Worm (Caenorhabditis elegans) whole organism, midembryonic: Measurements from ENCODE around the gene str-261.

ENCODE experiments used
- T22C8.4 ChIP-seq: fragments of 200-800 bp; sonication (Bioruptor generic); IDR thresholded peaks from 2 replicates; pipeline ENCODE4 v1.3.6; 2022; ENCODE audit warnings: missing genetic modification characterization, missing compliant biosample characterization
- cog-1 ChIP-seq: sonication (generic microtip); optimal IDR thresholded peaks from 2 replicates; lab custom pipeline; 2016; ENCODE audit warnings: missing genetic modification characterization, missing compliant biosample characterization
- flt-1 ChIP-seq: fragments of 200-800 bp; sonication (Bioruptor generic); IDR thresholded peaks from 2 replicates; pipeline ENCODE4 v1.3.6; 2022; ENCODE audit warnings: missing genetic modification characterization, missing compliant biosample characterization
- klf-2 ChIP-seq: fragments of 200-800 bp; sonication (Bioruptor generic); conservative IDR thresholded peaks from 2 replicates; pipeline ENCODE4 v1.3.6; 2022; ENCODE audit warnings: missing genetic modification reagents, missing genetic modification characterization, missing compliant biosample characterization
- med-1 ChIP-seq: sonication (generic microtip); optimal IDR thresholded peaks from 2 replicates; lab custom pipeline; 2017; ENCODE audit warnings: missing genetic modification characterization, mild to moderate bottlenecking, missing compliant biosample characterization, antibody characterized with exemption, missing genetic modification reagents; ENCODE audit not compliant: insufficient read depth
- ref-1 ChIP-seq: fragments of 200-800 bp; sonication (Bioruptor generic); conservative IDR thresholded peaks from 2 replicates; pipeline ENCODE4 v1.3.6; 2022; ENCODE audit warnings: missing genetic modification reagents, missing genetic modification characterization, missing compliant biosample characterization
- tab-1 ChIP-seq: fragments of 200-800 bp; sonication (Bioruptor generic); IDR thresholded peaks from 2 replicates; pipeline ENCODE4 v1.3.6; 2022; ENCODE audit warnings: missing genetic modification characterization, missing compliant biosample characterization
- ztf-23 ChIP-seq: fragments of 200-800 bp; sonication (Bioruptor generic); IDR thresholded peaks from 2 replicates; pipeline ENCODE4 v1.3.6; 2022; ENCODE audit warnings: missing genetic modification reagents, missing genetic modification characterization, missing compliant biosample characterization
- ztf-29 ChIP-seq: fragments of 200-800 bp; sonication (Bioruptor generic); IDR thresholded peaks from 2 replicates; pipeline ENCODE4 v1.3.6; 2022; ENCODE audit warnings: missing genetic modification reagents, missing genetic modification characterization, missing compliant biosample characterization

The str-261 gene

DNA sequence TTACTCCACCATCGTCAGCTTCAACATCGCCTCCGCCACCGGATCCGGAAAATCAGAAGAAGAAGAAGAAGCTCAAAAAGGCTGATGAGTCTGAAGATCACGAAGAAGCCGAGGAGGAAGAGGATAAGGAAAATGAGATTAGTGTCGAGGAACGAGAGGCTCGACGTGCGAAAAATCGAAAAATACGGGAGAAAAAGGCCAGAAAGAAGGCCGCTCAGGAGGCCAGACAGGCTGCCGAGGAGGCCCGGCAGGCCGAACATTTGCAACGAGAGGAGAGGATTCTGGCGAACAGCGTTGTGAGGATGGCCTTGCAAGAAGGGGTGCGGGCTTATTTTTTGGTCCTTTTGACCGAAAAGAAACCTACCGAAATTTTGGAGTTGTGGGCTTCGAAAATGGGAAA, 29.1 kb upstream of the str-261 start:
- no peak for TF ChIP-seq ztf-29 (GFP tag; lab: Robert Waterston, UW)
- TF ChIP-seq ztf-23 (GFP tag; lab: Robert Waterston, UW): no peak
- TF ChIP-seq flt-1 (GFP tag; lab: Robert Waterston, UW): no peak
- no peak for TF ChIP-seq ref-1 (GFP tag; lab: Robert Waterston, UW)
- no peak for TF ChIP-seq med-1 (GFP tag; lab: Kevin White, UChicago)

DNA sequence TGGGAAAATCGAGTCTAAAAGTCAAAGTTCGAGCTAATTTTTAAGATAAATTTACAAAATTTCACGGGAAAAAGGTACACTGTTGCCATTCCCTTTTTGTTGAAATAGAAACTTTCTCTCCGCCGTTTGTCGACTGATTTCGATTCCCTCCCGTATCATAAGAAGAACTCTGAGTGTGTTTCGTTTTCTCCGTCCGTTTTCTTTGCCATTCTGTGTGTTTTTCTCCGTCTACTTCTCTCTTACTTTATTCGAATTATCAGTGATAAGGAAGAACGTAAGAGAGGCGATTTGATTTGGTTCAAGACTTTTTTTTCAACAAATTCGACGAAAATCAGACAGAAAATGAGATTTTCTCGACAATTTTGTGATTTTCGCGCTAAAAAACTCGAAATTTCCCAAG, 27.8 kb upstream of the str-261 start:
- TF ChIP-seq ztf-29 (GFP tag; lab: Robert Waterston, UW) (no peak), flt-1 (GFP tag; lab: Robert Waterston, UW) (no peak), ref-1 (GFP tag; lab: Robert Waterston, UW) (no peak), T22C8.4 (GFP tag; lab: Robert Waterston, UW) (no peak), ztf-23 (GFP tag; lab: Robert Waterston, UW) (no peak), klf-2 (GFP tag; lab: Robert Waterston, UW) (no peak), tab-1 (GFP tag; lab: Robert Waterston, UW) (no peak), cog-1 (tag; lab: Kevin White, UChicago) (no peak), med-1 (GFP tag; lab: Kevin White, UChicago) (no peak)

DNA sequence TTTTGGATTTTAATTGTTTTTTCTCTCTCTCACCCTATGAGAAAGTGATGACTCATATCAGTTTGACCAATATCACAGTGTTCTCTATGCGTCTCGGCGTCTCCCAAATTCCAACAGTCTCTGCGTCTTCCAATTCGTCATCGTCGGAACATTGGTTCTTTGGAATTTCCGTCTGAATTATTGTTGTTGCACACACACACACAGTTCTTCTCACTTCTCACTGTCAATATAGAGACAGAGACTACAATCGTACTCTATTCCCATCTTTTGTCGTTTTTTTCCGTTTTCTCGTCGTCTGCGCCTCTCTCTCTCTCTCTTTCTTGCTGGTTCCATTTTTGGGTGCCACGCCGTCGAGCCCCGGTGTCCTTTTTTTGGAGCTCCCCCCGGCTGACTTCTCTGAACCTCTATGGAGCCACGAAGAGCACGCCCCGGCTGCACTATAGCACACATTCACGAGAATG, 23.6 kb upstream of the str-261 start:
- TF ChIP-seq T22C8.4 (GFP tag; lab: Robert Waterston, UW) (no peak), flt-1 (GFP tag; lab: Robert Waterston, UW) (no peak)

DNA sequence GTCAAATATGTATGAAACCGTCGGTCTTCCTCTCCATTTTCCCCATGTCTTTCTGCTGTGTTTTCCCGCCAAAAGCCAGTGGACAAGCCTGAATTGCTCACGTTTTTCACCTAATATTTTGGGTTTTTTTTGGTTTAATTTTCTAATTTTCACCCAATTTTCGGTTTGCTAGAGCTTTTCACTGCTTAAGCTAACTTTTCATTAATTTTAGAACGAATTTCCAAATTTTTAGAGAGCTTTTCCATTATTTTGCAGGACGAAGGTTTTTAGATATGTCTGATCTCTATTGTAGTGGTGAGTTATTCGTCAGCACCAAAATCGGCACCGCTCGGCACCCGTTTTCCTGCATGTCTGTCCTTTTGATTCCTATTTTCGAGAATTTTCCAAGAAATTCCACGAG, 20.7 kb upstream of the str-261 start:
- no peak for TF ChIP-seq tab-1 (GFP tag; lab: Robert Waterston, UW)
- no peak for TF ChIP-seq ztf-29 (GFP tag; lab: Robert Waterston, UW)
- no peak for TF ChIP-seq klf-2 (GFP tag; lab: Robert Waterston, UW)
- TF ChIP-seq flt-1 (GFP tag; lab: Robert Waterston, UW): no peak
- TF ChIP-seq ztf-23 (GFP tag; lab: Robert Waterston, UW): no peak
- TF ChIP-seq cog-1 (tag; lab: Kevin White, UChicago): no peak
- TF ChIP-seq ref-1 (GFP tag; lab: Robert Waterston, UW): no peak

DNA sequence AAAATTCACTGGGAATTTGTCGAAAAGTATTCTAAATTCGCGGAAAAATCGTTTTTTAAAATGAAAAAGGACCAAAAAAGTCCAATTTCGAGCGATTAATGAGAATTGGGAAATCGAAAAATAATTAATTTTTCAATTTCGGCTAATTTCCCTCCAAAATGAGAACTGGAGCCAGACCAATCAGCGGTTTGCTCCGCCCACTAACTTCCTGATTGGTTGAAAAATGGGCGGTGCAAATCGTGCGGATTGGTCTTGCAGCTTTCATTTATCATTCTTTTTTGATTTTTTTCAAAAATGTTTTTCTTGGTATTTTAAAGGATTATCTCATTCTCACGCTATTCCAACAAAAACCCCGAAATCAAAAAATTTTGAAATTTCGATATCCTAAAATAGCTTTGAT, 20.3 kb upstream of the str-261 start:
- TF ChIP-seq flt-1 (GFP tag; lab: Robert Waterston, UW) (no peak), ztf-29 (GFP tag; lab: Robert Waterston, UW) (no peak), med-1 (GFP tag; lab: Kevin White, UChicago) (no peak), tab-1 (GFP tag; lab: Robert Waterston, UW) (no peak), klf-2 (GFP tag; lab: Robert Waterston, UW) (no peak), ref-1 (GFP tag; lab: Robert Waterston, UW) (no peak), T22C8.4 (GFP tag; lab: Robert Waterston, UW) (no peak), ztf-23 (GFP tag; lab: Robert Waterston, UW) (no peak), cog-1 (tag; lab: Kevin White, UChicago) (no peak)

DNA sequence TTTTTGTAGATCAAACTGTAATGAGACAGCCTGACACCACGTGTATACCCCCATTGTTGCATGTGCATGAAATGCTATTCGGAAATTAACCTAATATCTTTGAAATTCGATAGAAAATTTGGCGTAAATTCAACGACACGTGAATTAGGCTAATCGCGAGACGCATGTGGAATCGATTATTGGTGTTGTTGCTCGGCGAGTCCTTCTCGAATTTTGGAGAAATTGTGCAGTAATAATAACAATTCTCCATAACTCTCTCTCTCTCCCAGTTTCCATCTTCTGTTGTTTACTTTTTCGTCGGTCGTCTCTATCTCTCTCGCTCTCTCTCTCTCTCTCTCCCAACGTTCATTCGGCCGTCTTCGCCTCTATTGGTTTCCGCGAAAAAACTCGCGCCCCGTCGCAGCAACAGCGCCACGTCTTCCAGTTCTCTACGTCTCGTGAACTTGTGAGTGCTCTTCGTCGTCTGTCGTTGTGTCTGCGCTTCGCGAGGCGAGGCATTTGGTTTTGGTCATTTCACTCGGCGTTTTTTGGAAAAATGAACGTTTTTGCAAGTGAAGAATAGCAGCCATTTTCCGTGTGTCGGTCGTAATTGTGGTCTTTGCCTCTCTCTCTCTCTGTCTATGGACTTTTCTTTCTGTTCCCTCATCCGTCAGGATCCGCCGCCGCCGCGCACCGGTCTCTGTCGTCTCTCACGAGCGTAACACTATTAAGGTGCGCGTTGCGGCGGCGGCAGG, 19.6 kb upstream of the str-261 start:
- TF ChIP-seq ref-1 (GFP tag; lab: Robert Waterston, UW) (no peak), T22C8.4 (GFP tag; lab: Robert Waterston, UW) (no peak), med-1 (GFP tag; lab: Kevin White, UChicago) (no peak), ztf-23 (GFP tag; lab: Robert Waterston, UW) (no peak), tab-1 (GFP tag; lab: Robert Waterston, UW) (no peak), klf-2 (GFP tag; lab: Robert Waterston, UW) (no peak), cog-1 (tag; lab: Kevin White, UChicago) (no peak), flt-1 (GFP tag; lab: Robert Waterston, UW) (no peak)

DNA sequence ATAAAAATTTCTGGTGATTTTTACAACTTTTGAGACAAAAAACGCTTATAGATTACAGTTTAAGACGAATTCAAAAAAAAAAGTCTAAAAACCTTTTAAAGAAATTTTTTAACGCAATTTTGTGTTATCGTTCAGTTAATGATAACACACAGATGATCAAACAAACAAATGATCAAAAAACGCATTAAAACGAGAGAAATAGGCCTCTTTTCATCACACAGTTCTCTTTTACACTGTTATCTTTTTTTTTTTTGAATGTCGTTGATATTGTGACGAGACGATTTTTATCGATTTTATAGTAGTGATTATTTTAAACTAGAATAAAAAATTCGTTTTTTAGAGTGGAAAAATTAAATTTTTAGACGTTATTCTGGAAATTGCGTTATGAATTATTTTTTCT, 14.5 kb upstream of the str-261 start:
- no peak for TF ChIP-seq tab-1 (GFP tag; lab: Robert Waterston, UW)
- TF ChIP-seq flt-1 (GFP tag; lab: Robert Waterston, UW): no peak
- TF ChIP-seq ztf-29 (GFP tag; lab: Robert Waterston, UW): no peak
- no peak for TF ChIP-seq med-1 (GFP tag; lab: Kevin White, UChicago)
- no peak for TF ChIP-seq ref-1 (GFP tag; lab: Robert Waterston, UW)
- TF ChIP-seq ztf-23 (GFP tag; lab: Robert Waterston, UW): no peak
- TF ChIP-seq T22C8.4 (GFP tag; lab: Robert Waterston, UW): no peak
- TF ChIP-seq cog-1 (tag; lab: Kevin White, UChicago): no peak
- TF ChIP-seq klf-2 (GFP tag; lab: Robert Waterston, UW): no peak

DNA sequence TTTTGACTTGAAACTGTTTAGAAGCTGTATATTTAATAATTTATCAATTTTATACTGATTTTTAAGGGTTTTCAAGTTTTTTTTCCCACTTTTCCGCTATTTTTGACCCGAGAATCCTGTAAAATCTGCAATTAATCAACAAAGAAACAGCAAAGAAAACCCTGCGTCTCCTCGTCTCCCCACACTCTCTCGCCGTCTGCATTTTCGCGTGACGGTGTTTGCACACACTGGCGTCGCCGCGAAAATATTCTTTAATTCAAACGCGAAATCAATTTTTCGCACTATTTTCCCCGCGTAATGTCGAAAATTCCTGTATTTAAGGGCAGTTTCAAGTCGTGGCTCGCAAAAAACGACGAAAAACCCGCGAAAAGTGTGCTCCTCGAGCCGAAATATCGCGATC, 11.1 kb upstream of the str-261 start, which contains the start of gene rsa-2:
rsa-2 (plus strand) TSS at position 221 of the 400 bp plus-strand sequence.
- TF ChIP-seq ref-1 (GFP tag; lab: Robert Waterston, UW): no peak
- TF ChIP-seq ztf-29 (GFP tag; lab: Robert Waterston, UW): no peak
- TF ChIP-seq med-1 (GFP tag; lab: Kevin White, UChicago): no peak
- TF ChIP-seq ztf-23 (GFP tag; lab: Robert Waterston, UW): no peak
- no peak for TF ChIP-seq flt-1 (GFP tag; lab: Robert Waterston, UW)
- TF ChIP-seq klf-2 (GFP tag; lab: Robert Waterston, UW): no peak
- TF ChIP-seq T22C8.4 (GFP tag; lab: Robert Waterston, UW): no peak
- TF ChIP-seq tab-1 (GFP tag; lab: Robert Waterston, UW): no peak
- TF ChIP-seq cog-1 (tag; lab: Kevin White, UChicago): no peak

DNA sequence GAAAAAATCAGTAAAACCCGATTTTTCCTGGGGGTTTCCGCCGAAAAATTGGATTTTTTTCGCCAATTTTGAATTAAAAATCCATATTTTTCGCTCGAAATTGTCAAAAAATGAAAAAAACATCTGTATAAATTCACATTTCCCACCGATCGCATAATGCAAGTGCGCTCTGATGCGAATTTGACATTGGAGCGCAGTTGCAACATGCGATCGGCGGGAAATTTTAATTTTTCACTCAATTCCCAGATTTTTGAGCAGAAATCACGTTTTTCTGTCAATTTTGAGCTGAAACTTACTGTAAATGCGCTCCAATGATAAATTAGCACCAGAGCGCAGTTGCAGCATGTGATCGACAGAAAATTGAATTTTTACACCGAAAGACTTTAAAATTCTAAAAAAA, 9.7 kb upstream of the str-261 start:
- no peak for TF ChIP-seq ref-1 (GFP tag; lab: Robert Waterston, UW)
- no peak for TF ChIP-seq klf-2 (GFP tag; lab: Robert Waterston, UW)
